Fruit fly (Drosophila melanogaster): ENCODE data around the gene Atg101.

DNA sequence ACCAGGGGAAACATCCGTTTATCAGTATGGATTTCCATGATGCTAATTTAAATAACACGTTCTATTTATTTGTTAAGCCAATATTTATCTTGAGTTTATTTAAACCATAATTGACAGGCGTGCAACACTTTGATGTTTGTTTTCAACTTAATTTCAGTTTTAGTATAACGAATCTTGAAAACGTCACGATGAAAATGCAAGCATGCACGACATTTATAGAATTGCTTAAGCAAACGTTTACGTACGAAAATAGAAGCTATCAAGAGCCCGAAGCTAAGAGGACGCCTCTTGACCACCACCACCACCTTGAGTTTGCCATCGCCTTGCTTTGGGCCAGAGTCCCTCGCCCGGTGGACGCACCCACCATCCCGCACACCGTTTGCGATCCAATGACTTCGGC is 20.1 kb upstream of the Atg101 start:
- TF ChIP-seq CG7839 (tag; optimal IDR thresholded peaks at IDR 0.05), result no peak
- no peak for TF ChIP-seq CG6254 (GFP tag; optimal IDR thresholded peaks at IDR 0.05)
- no peak for TF ChIP-seq hkb (optimal IDR thresholded peaks at IDR 0.05)
- TF ChIP-seq hkb (GFP tag; IDR thresholded peaks at IDR 0.05), result no peak
- no peak for TF ChIP-seq CG8924 (tag; optimal IDR thresholded peaks at IDR 0.05)
- TF ChIP-seq Mes4 (GFP tag; optimal IDR thresholded peaks at IDR 0.05), result no peak
- no peak for TF ChIP-seq CG16815 (GFP tag; optimal IDR thresholded peaks at IDR 0.05)
